Fruit fly (Drosophila melanogaster): ENCODE measurements around the gene Naa60.

DNA sequence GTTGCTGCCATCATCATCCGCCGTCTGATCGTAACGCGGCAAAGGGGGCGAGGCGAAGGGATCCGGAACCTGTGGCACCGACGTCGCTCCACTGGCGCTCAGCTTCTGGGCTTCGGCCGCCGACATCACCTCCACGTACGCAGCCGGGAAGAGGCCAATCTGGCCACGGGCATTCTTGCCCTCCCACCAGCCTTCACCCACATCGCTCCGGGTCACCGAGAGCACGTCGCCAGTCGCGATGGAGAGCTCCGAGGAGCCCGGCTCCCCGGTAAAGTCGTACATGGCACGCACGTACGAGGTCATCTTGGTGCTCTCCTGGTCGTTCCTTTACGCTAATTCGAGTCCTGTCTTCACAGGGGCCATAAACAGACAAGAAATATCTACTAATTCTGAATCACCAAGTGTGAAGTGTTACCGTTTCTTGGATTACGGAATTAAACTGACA is 13.3 kb upstream of the Naa60 start, which contains the start of gene SH3PX1:
- TF ChIP-seq ey (GFP tag; optimal IDR thresholded peaks at IDR 0.05) (no peak), Abd-B (GFP tag; optimal IDR thresholded peaks at IDR 0.05) (no peak), dsf (GFP tag; optimal IDR thresholded peaks at IDR 0.05; ENCODE audit: borderline replicate concordance) (no peak), Hr78 (GFP tag; optimal IDR thresholded peaks at IDR 0.05) (no peak), Myc (optimal IDR thresholded peaks at IDR 0.05) (no peak), HLH106 (tag; optimal IDR thresholded peaks at IDR 0.05) (no peak)

Data from whole organism, wandering third instar larva.